Worm (Caenorhabditis elegans) whole organism, L1 larva: ENCODE data around the gene sre-16.

Source experiments
- C16A3.4 ChIP-seq: fragments of 150-350 bp; optimal IDR thresholded peaks from 2 replicates; lab custom pipeline; 2014; ENCODE audit warnings: missing biosample characterization, missing genetic modification characterization
- Y116A8C.19 ChIP-seq: sonication (generic microtip); optimal IDR thresholded peaks from 2 replicates; lab custom pipeline; 2016; ENCODE audit warnings: missing compliant biosample characterization, missing genetic modification characterization, borderline replicate concordance
- aha-1 ChIP-seq: fragments of 150-350 bp; optimal IDR thresholded peaks from 2 replicates; lab custom pipeline; 2014; ENCODE audit warnings: missing biosample characterization, missing genetic modification characterization
- alr-1 ChIP-seq: fragments of 200-800 bp; sonication (Bioruptor generic); optimal IDR thresholded peaks from 2 replicates; lab custom pipeline; 2018; ENCODE audit warnings: borderline replicate concordance, mild to moderate bottlenecking, missing genetic modification characterization, missing compliant biosample characterization
- aly-2 ChIP-seq: fragments of 150-350 bp; optimal IDR thresholded peaks from 2 replicates; lab custom pipeline; 2014; ENCODE audit warnings: missing biosample characterization, missing genetic modification characterization
- ama-1 ChIP-seq: fragments of 150-350 bp; optimal IDR thresholded peaks from 2 replicates; lab custom pipeline; 2014
- blmp-1 ChIP-seq: fragments of 150-350 bp; optimal IDR thresholded peaks from 2 replicates; lab custom pipeline; 2014; ENCODE audit warnings: missing biosample characterization, missing genetic modification characterization
- ceh-63 ChIP-seq: fragments of 200-800 bp; sonication (Bioruptor generic); optimal IDR thresholded peaks from 2 replicates; lab custom pipeline; 2018; ENCODE audit warnings: mild to moderate bottlenecking, missing genetic modification characterization, missing compliant biosample characterization
- ces-1 ChIP-seq: fragments of 150-350 bp; optimal IDR thresholded peaks from 2 replicates; lab custom pipeline; 2014; ENCODE audit warnings: missing biosample characterization, missing genetic modification reagents, missing genetic modification characterization
- efl-1 ChIP-seq, 4 experiments: fragments of 150-350 bp; optimal IDR thresholded peaks in 3 of 4; peaks in 1 of 4; 1 replicate in 1 of 4; 2 replicates in 3 of 4; lab custom pipeline; 2014; ENCODE audit warnings: missing biosample characterization in 2 of 4, missing genetic modification characterization in 2 of 4, missing genetic modification reagents in 2 of 4
- efl-3 ChIP-seq: fragments of 200-800 bp; sonication (Bioruptor generic); optimal IDR thresholded peaks from 2 replicates; lab custom pipeline; 2018; ENCODE audit warnings: mild to moderate bottlenecking, missing genetic modification characterization, missing compliant biosample characterization
- egl-27 ChIP-seq, 2 experiments: fragments of 150-350 bp in 1 of 2; sonication (generic microtip); optimal IDR thresholded peaks; 3 replicates each; lab custom pipeline; 2017 to 2018; ENCODE audit warnings: missing biosample characterization in 2 of 2, missing genetic modification characterization in 2 of 2, missing genetic modification reagents in 2 of 2
- elt-3 ChIP-seq, 6 experiments: fragments of 150-350 bp in 1 of 6; sonication (generic microtip); optimal IDR thresholded peaks; 2 replicates each; lab custom pipeline; 2017 to 2018; ENCODE audit warnings: missing biosample characterization in 6 of 6, missing genetic modification characterization in 6 of 6, inconsistent platforms in 1 of 6
- fkh-4 ChIP-seq: sonication (generic microtip); optimal IDR thresholded peaks from 2 replicates; lab custom pipeline; 2016; ENCODE audit warnings: missing compliant biosample characterization, missing genetic modification characterization, borderline replicate concordance
- fos-1 ChIP-seq: fragments of 150-350 bp; optimal IDR thresholded peaks from 2 replicates; lab custom pipeline; 2014; ENCODE audit warnings: missing biosample characterization, missing genetic modification characterization
- hlh-17 ChIP-seq: fragments of 200-800 bp; sonication (Bioruptor generic); optimal IDR thresholded peaks from 2 replicates; lab custom pipeline; 2018; ENCODE audit warnings: missing genetic modification characterization, mild to moderate bottlenecking, missing compliant biosample characterization, moderate library complexity, borderline replicate concordance
- hlh-4 ChIP-seq: sonication (generic microtip); optimal IDR thresholded peaks from 2 replicates; lab custom pipeline; 2016; ENCODE audit warnings: mild to moderate bottlenecking, missing genetic modification characterization, missing compliant biosample characterization
- irx-1 ChIP-seq: sonication (generic microtip); optimal IDR thresholded peaks from 2 replicates; lab custom pipeline; 2016; ENCODE audit warnings: missing genetic modification characterization, missing compliant biosample characterization
- lin-13 ChIP-seq: fragments of 150-350 bp; optimal IDR thresholded peaks from 2 replicates; lab custom pipeline; 2014; ENCODE audit warnings: missing biosample characterization, missing genetic modification reagents, missing genetic modification characterization
- lin-14 ChIP-seq: fragments of 200-800 bp; sonication (Bioruptor generic); optimal IDR thresholded peaks from 2 replicates; lab custom pipeline; 2018; ENCODE audit warnings: mild to moderate bottlenecking, missing genetic modification characterization, moderate library complexity, missing compliant biosample characterization
- lin-35 ChIP-seq, 2 experiments: fragments of 150-350 bp; optimal IDR thresholded peaks; 2 replicates each; lab custom pipeline; 2014; ENCODE audit warnings: missing biosample characterization in 2 of 2, missing genetic modification characterization in 2 of 2, missing genetic modification reagents in 2 of 2
- lir-3 ChIP-seq: sonication (generic microtip); optimal IDR thresholded peaks from 2 replicates; lab custom pipeline; 2016; ENCODE audit warnings: mild to moderate bottlenecking, missing genetic modification characterization, moderate library complexity, missing compliant biosample characterization; ENCODE audit not compliant: poor library complexity
- lsy-2 ChIP-seq, 2 experiments: fragments of 150-350 bp; optimal IDR thresholded peaks; 2 replicates each; lab custom pipeline; 2014; ENCODE audit warnings: missing biosample characterization in 2 of 2, missing genetic modification characterization in 2 of 2
- mab-9 ChIP-seq: fragments of 200-800 bp; sonication (Bioruptor generic); IDR thresholded peaks from 2 replicates; pipeline ENCODE4 v1.3.6; 2022; ENCODE audit warnings: missing genetic modification reagents, missing genetic modification characterization, missing compliant biosample characterization
- mep-1 ChIP-seq: fragments of 150-350 bp; optimal IDR thresholded peaks from 2 replicates; lab custom pipeline; 2014; ENCODE audit warnings: missing biosample characterization, missing genetic modification characterization
- nhr-19 ChIP-seq: fragments of 200-800 bp; sonication (Bioruptor generic); conservative IDR thresholded peaks from 2 replicates; pipeline ENCODE4 v1.3.6; 2022; ENCODE audit warnings: missing genetic modification characterization, missing compliant biosample characterization
- nhr-20 ChIP-seq: sonication (generic microtip); optimal IDR thresholded peaks from 2 replicates; lab custom pipeline; 2016; ENCODE audit warnings: mild to moderate bottlenecking, missing genetic modification characterization, missing compliant biosample characterization
- nhr-237 ChIP-seq: fragments of 150-350 bp; optimal IDR thresholded peaks from 2 replicates; lab custom pipeline; 2014; ENCODE audit warnings: missing biosample characterization, missing genetic modification characterization
- nhr-71 ChIP-seq: sonication (generic microtip); optimal IDR thresholded peaks from 2 replicates; lab custom pipeline; 2016; ENCODE audit warnings: mild to moderate bottlenecking, missing genetic modification characterization, moderate library complexity, missing compliant biosample characterization
- nhr-77 ChIP-seq: fragments of 150-350 bp; optimal IDR thresholded peaks from 2 replicates; lab custom pipeline; 2014; ENCODE audit warnings: missing biosample characterization, missing genetic modification characterization
- nhr-84 ChIP-seq: sonication (generic microtip); optimal IDR thresholded peaks from 2 replicates; lab custom pipeline; 2017; ENCODE audit warnings: missing biosample characterization, missing genetic modification characterization
- nhr-90 ChIP-seq: sonication (generic microtip); optimal IDR thresholded peaks from 2 replicates; lab custom pipeline; 2016; ENCODE audit warnings: mild to moderate bottlenecking, missing genetic modification characterization, missing compliant biosample characterization; ENCODE audit not compliant: poor library complexity
- pag-3 ChIP-seq: sonication (generic microtip); optimal IDR thresholded peaks from 2 replicates; lab custom pipeline; 2017; ENCODE audit warnings: missing genetic modification characterization, mild to moderate bottlenecking, missing compliant biosample characterization, antibody characterized with exemption, borderline replicate concordance; ENCODE audit not compliant: insufficient read depth
- pax-3 ChIP-seq: fragments of 200-800 bp; sonication (Bioruptor generic); optimal IDR thresholded peaks from 2 replicates; lab custom pipeline; 2018; ENCODE audit warnings: mild to moderate bottlenecking, missing genetic modification characterization, moderate library complexity, missing compliant biosample characterization
- pqm-1 ChIP-seq: sonication (generic microtip); optimal IDR thresholded peaks from 3 replicates; lab custom pipeline; 2017; ENCODE audit warnings: missing biosample characterization, missing genetic modification characterization
- snpc-4 ChIP-seq: fragments of 150-350 bp; optimal IDR thresholded peaks from 2 replicates; lab custom pipeline; 2014; ENCODE audit warnings: missing biosample characterization, missing genetic modification characterization
- sox-4 ChIP-seq: sonication (generic microtip); optimal IDR thresholded peaks from 2 replicates; lab custom pipeline; 2016; ENCODE audit warnings: missing genetic modification characterization, missing compliant biosample characterization
- sptf-1 ChIP-seq: fragments of 150-350 bp; optimal IDR thresholded peaks from 2 replicates; lab custom pipeline; 2014; ENCODE audit warnings: missing biosample characterization, missing genetic modification characterization
- sup-37 ChIP-seq: fragments of 200-800 bp; sonication (Bioruptor generic); optimal IDR thresholded peaks from 2 replicates; lab custom pipeline; 2018; ENCODE audit warnings: mild to moderate bottlenecking, missing genetic modification characterization, missing compliant biosample characterization
- swsn-7 ChIP-seq: sonication (generic microtip); optimal IDR thresholded peaks from 2 replicates; lab custom pipeline; 2016; ENCODE audit warnings: missing genetic modification characterization, missing compliant biosample characterization
- tbx-2 ChIP-seq: sonication (generic microtip); optimal IDR thresholded peaks from 2 replicates; lab custom pipeline; 2016; ENCODE audit warnings: missing genetic modification characterization, missing compliant biosample characterization
- unc-30 ChIP-seq: sonication (generic microtip); optimal IDR thresholded peaks from 2 replicates; lab custom pipeline; 2017; ENCODE audit warnings: missing biosample characterization, missing genetic modification characterization
- unc-62 ChIP-seq: fragments of 150-350 bp; optimal IDR thresholded peaks from 2 replicates; lab custom pipeline; 2014; ENCODE audit warnings: missing biosample characterization, missing genetic modification reagents, missing genetic modification characterization
- unc-86 ChIP-seq: sonication (generic microtip); optimal IDR thresholded peaks from 2 replicates; lab custom pipeline; 2016; ENCODE audit warnings: missing genetic modification characterization, missing compliant biosample characterization
- zip-4 ChIP-seq: fragments of 200-800 bp; sonication (Bioruptor generic); optimal IDR thresholded peaks from 2 replicates; lab custom pipeline; 2018; ENCODE audit warnings: mild to moderate bottlenecking, missing genetic modification characterization, moderate library complexity, missing compliant biosample characterization
- ztf-11 ChIP-seq, 2 experiments: sonication (generic microtip); optimal IDR thresholded peaks; 2 replicates each; lab custom pipeline; 2016 to 2017; ENCODE audit warnings: missing genetic modification characterization in 2 of 2, missing biosample characterization in 1 of 2, missing compliant biosample characterization in 1 of 2
- ztf-4 ChIP-seq: fragments of 150-350 bp; optimal IDR thresholded peaks from 2 replicates; lab custom pipeline; 2014; ENCODE audit warnings: missing biosample characterization, missing genetic modification characterization

Gene sre-16

DNA sequence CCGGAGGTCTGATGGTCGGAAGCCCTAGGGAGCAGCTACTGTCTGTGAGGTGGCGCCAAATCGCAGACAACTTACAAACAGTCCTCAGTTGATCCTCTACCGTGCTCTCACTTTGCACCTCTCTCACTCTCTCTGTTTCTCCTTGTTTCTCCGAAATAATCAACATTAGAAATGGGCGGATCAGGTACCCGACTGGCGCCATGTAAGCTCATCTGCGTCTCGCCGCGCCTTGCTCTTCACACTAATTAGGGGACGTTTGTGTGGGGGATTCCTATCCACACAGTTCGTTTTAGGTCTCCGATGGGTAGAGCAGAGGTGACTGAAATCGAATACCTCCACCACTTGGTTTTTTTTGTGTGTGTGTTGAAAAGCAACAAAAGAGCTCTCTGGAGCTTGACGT lies 33.9 kb downstream of the sre-16 start:
- no peak for TF ChIP-seq aha-1 (tag; lab: Kevin White, UChicago)
- TF ChIP-seq ces-1 (GFP tag; lab: Kevin White, UChicago) = no peak
- no peak for TF ChIP-seq efl-1 (optimal IDR thresholded peaks at IDR 0.05; lab: Kevin White, UChicago)
- peak in 1 of 2 experiments; percentile 15 for TF ChIP-seq efl-1 (GFP tag; optimal IDR thresholded peaks at IDR 0.05 in 1 of 2; lab: Kevin White, UChicago)
- no peak for TF ChIP-seq hlh-17 (GFP tag; lab: Kevin White, UChicago)
- TF ChIP-seq nhr-77 (tag; lab: Kevin White, UChicago) = peak; percentile 42
- no peak for TF ChIP-seq Y116A8C.19 (tag; lab: Kevin White, UChicago)
- TF ChIP-seq alr-1 (tag; lab: Kevin White, UChicago) = no peak
- TF ChIP-seq lin-13 (GFP tag; lab: Kevin White, UChicago) = no peak
- peak; percentile 12 for TF ChIP-seq lin-14 (GFP tag; lab: Kevin White, UChicago)
- TF ChIP-seq mep-1 (tag; lab: Kevin White, UChicago) = no peak
- no peak for TF ChIP-seq ztf-11 (tag; optimal IDR thresholded peaks at IDR 0.05; lab: Kevin White, UChicago)
- peak; percentile 34 for TF ChIP-seq tbx-2 (tag; lab: Kevin White, UChicago)

DNA sequence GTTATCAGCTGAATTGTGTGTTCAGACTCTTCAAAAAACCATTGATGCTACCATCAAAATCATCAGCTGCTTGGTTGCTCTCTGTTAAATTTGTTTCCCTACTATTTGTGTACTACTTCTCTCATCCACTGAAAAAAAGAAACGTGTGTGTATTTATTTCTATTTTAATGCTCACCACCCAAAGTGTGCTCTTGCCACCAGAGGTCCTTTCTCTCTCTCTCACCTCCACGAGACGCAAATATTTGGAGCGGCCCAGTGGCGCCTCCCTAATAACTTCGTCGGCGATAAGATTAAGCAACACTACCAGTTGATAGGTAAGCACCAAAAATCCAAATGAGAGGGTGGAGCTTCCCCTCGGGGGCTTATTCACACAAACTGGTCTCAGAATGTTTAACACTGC lies 35.1 kb downstream of the sre-16 start:
- TF ChIP-seq zip-4 (GFP tag; lab: Kevin White, UChicago) (no peak), efl-1 (optimal IDR thresholded peaks at IDR 0.05; lab: Kevin White, UChicago) (no peak), efl-1 (GFP tag; optimal IDR thresholded peaks at IDR 0.05 in 1 of 2; lab: Kevin White, UChicago) (peak in 1 of 2 experiments; percentile 19), tbx-2 (tag; lab: Kevin White, UChicago) (peak; percentile 63), irx-1 (tag; lab: Kevin White, UChicago) (no peak), alr-1 (tag; lab: Kevin White, UChicago) (no peak), snpc-4 (tag; lab: Kevin White, UChicago) (no peak), nhr-20 (no peak), unc-62 (GFP tag; lab: Kevin White, UChicago) (no peak), sptf-1 (tag; lab: Kevin White, UChicago) (no peak), pqm-1 (tag; lab: Kevin White, UChicago) (no peak), sup-37 (no peak), ztf-4 (tag; lab: Kevin White, UChicago) (no peak), elt-3 (tag; optimal IDR thresholded peaks at IDR 0.05; lab: Kevin White, UChicago) (no peak), nhr-84 (tag; lab: Kevin White, UChicago) (no peak), fos-1 (no peak), unc-86 (no peak), nhr-77 (tag; lab: Kevin White, UChicago) (peak; percentile 26), pag-3 (tag; lab: Kevin White, UChicago) (no peak), ama-1 (lab: Kevin White, UChicago) (no peak), lin-35 (GFP tag; optimal IDR thresholded peaks at IDR 0.05; lab: Kevin White, UChicago) (no peak), unc-30 (tag; lab: Kevin White, UChicago) (no peak), fkh-4 (tag; lab: Kevin White, UChicago) (no peak), nhr-237 (tag; lab: Kevin White, UChicago) (no peak), blmp-1 (tag; lab: Kevin White, UChicago) (no peak), egl-27 (tag; optimal IDR thresholded peaks at IDR 0.05; lab: Kevin White, UChicago) (no peak), nhr-90 (no peak), ztf-11 (tag; optimal IDR thresholded peaks at IDR 0.05; lab: Kevin White, UChicago) (no peak), ceh-63 (no peak), nhr-71 (tag; lab: Kevin White, UChicago) (peak; percentile 17), pax-3 (tag; lab: Kevin White, UChicago) (no peak), lir-3 (tag; lab: Kevin White, UChicago) (no peak), C16A3.4 (no peak), nhr-19 (peak; percentile 18; the same call in 1 of the 2 replicates), aly-2 (tag; lab: Kevin White, UChicago) (no peak), swsn-7 (tag; lab: Kevin White, UChicago) (no peak), ces-1 (GFP tag; lab: Kevin White, UChicago) (no peak), hlh-4 (tag; lab: Kevin White, UChicago) (no peak), lin-14 (GFP tag; lab: Kevin White, UChicago) (peak; percentile 20), lsy-2 (tag; optimal IDR thresholded peaks at IDR 0.05; lab: Kevin White, UChicago) (peak in 1 of 2 experiments; percentile 27), efl-3 (no peak), hlh-17 (GFP tag; lab: Kevin White, UChicago) (no peak), sox-4 (tag; lab: Kevin White, UChicago) (no peak), lin-13 (GFP tag; lab: Kevin White, UChicago) (no peak), mab-9 (GFP tag; lab: Robert Waterston, UW) (no peak)
- TF ChIP-seq, all 84 proteins: peak for 7
